Worm (Caenorhabditis elegans): ENCODE measurements around the gene ssp-35.

Gene ssp-35

DNA sequence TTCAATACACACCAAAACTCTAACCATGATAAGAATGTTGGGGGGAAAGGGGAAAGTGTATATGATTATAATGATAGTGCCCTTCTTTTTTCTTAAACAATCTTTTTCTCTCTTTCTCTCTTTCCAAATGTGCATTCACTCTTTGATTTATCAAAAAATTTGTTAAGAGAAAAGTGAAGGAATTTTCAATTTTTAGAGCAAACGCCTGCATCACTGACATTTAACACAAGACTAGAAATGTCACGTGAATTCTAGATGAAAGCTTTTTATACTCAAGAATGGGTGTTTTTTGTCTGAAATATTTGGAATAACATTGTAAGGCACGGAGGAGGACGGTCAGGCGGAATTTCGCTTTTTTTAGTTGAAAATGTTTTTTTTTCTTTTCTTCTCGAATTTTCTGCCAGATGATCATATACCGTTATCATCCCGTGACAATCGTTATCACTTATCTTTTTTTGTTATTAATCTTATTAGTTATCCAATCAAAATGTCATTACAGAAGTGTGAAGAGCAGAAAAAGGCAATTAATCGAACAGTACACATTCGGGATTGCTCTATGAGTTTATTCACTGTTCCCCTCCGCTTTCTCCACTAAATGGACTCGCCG is 38.5 kb upstream of the ssp-35 start, which contains the start of the genes frm-7 and F55C5.17:
Gene frm-7 (plus strand): TSS at position 500 of the 607 bp plus-strand sequence.
Gene F55C5.17 (plus strand): TSS at position 557 of the 607 bp plus-strand sequence.
- TF ChIP-seq drap-1 (GFP tag; optimal IDR thresholded peaks at IDR 0.05) (no peak), sptf-1 (tag; optimal IDR thresholded peaks at IDR 0.05) (no peak), lin-32 (GFP tag; optimal IDR thresholded peaks at IDR 0.05) (no peak), unc-120 (tag; optimal IDR thresholded peaks at IDR 0.05; ENCODE audit: poor library complexity, severe bottlenecking) (no peak), unc-39 (tag; optimal IDR thresholded peaks at IDR 0.05) (no peak), ceh-39 (tag; optimal IDR thresholded peaks at IDR 0.05) (no peak), blmp-1 (tag; optimal IDR thresholded peaks at IDR 0.05) (no peak), ceh-43 (GFP tag; optimal IDR thresholded peaks at IDR 0.05) (no peak), elt-1 (tag; optimal IDR thresholded peaks at IDR 0.05; ENCODE audit: borderline replicate concordance, insufficient read depth) (no peak), nhr-28 (tag; optimal IDR thresholded peaks at IDR 0.05) (no peak), hlh-1 (tag; optimal IDR thresholded peaks at IDR 0.05) (no peak), nhr-76 (tag; optimal IDR thresholded peaks at IDR 0.05) (no peak), mls-2 (tag; optimal IDR thresholded peaks at IDR 0.05) (no peak), ceh-83 (GFP tag; optimal IDR thresholded peaks at IDR 0.05) (no peak), tbx-8 (GFP tag; optimal IDR thresholded peaks at IDR 0.05) (no peak), ces-1 (GFP tag; optimal IDR thresholded peaks at IDR 0.05) (no peak), nhr-237 (tag; optimal IDR thresholded peaks at IDR 0.05) (no peak), unc-62 (GFP tag; optimal IDR thresholded peaks at IDR 0.05) (no peak)

- TF ChIP-seq elt-1 (tag; optimal IDR thresholded peaks at IDR 0.05; ENCODE audit: borderline replicate concordance, insufficient read depth) (no peak), ham-2 (GFP tag; optimal IDR thresholded peaks at IDR 0.05) (no peak), nhr-76 (tag; optimal IDR thresholded peaks at IDR 0.05) (no peak), bed-3 (GFP tag; optimal IDR thresholded peaks at IDR 0.05) (no peak), elt-3 (tag; optimal IDR thresholded peaks at IDR 0.05) (no peak), nhr-237 (tag; optimal IDR thresholded peaks at IDR 0.05) (no peak)
These were observed 37.3 kb upstream of the ssp-35 start for ce11 chrV:12300780-12301460.

DNA sequence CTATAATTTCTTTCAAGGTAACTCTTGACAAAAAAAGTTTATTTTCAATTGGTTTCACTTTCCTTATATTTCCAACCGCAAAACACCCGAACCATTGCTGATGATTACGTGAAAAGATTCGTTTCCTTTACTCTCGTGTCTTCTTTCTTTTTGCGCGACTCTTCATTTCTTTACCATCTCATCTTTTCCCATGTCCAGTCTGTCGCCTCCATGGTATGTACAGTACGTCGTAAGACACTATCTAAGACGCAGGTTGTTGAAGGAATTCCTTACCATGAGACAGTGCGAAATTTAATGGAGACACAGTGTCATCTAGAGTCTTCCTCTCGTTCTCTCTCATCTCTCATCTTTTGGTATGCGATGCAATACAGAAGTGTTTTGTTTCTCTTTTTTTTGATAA is 36.5 kb upstream of the ssp-35 start:
- TF ChIP-seq lin-32 (GFP tag; optimal IDR thresholded peaks at IDR 0.05) = no peak
- TF ChIP-seq M03D4.4 (tag; optimal IDR thresholded peaks at IDR 0.05) = no peak
- TF ChIP-seq nhr-28 (tag; optimal IDR thresholded peaks at IDR 0.05) = no peak
- TF ChIP-seq sptf-1 (tag; optimal IDR thresholded peaks at IDR 0.05) = no peak
- no peak for TF ChIP-seq hlh-1 (tag; optimal IDR thresholded peaks at IDR 0.05)
- no peak for TF ChIP-seq mls-2 (tag; optimal IDR thresholded peaks at IDR 0.05)
- no peak for TF ChIP-seq unc-120 (tag; optimal IDR thresholded peaks at IDR 0.05; ENCODE audit: poor library complexity, severe bottlenecking)
- TF ChIP-seq ceh-43 (GFP tag; optimal IDR thresholded peaks at IDR 0.05) = no peak
- no peak for TF ChIP-seq sem-2 (GFP tag; optimal IDR thresholded peaks at IDR 0.05)
- TF ChIP-seq lsy-2 (tag; optimal IDR thresholded peaks at IDR 0.05) = peak; percentile 16
- no peak for TF ChIP-seq nhr-12 (tag; optimal IDR thresholded peaks at IDR 0.05)
- TF ChIP-seq unc-62 (GFP tag; optimal IDR thresholded peaks at IDR 0.05) = no peak
- TF ChIP-seq zip-8 (tag; optimal IDR thresholded peaks at IDR 0.05) = no peak
- TF ChIP-seq cnd-1 (tag; optimal IDR thresholded peaks at IDR 0.05) = no peak
- no peak for TF ChIP-seq nhr-2 (tag; optimal IDR thresholded peaks at IDR 0.05)
- TF ChIP-seq ceh-83 (GFP tag; optimal IDR thresholded peaks at IDR 0.05) = no peak
- peak; percentile 72 for TF ChIP-seq pha-4 (tag; optimal IDR thresholded peaks at IDR 0.05)
- no peak for TF ChIP-seq mab-5 (tag; optimal IDR thresholded peaks at IDR 0.05)
- no peak for TF ChIP-seq ces-1 (GFP tag; optimal IDR thresholded peaks at IDR 0.05)
- TF ChIP-seq bed-3 (GFP tag; optimal IDR thresholded peaks at IDR 0.05) = no peak
- peak; percentile 50 for TF ChIP-seq elt-3 (tag; optimal IDR thresholded peaks at IDR 0.05)
- TF ChIP-seq ceh-39 (tag; optimal IDR thresholded peaks at IDR 0.05) = peak; percentile 26
- TF ChIP-seq unc-39 (tag; optimal IDR thresholded peaks at IDR 0.05) = no peak
- TF ChIP-seq nhr-237 (tag; optimal IDR thresholded peaks at IDR 0.05) = peak; percentile 25
- no peak for TF ChIP-seq nhr-76 (tag; optimal IDR thresholded peaks at IDR 0.05)
- peak; percentile 16 for TF ChIP-seq elt-1 (tag; optimal IDR thresholded peaks at IDR 0.05; ENCODE audit: borderline replicate concordance, insufficient read depth)
- no peak for TF ChIP-seq tbx-8 (GFP tag; optimal IDR thresholded peaks at IDR 0.05)
- no peak for TF ChIP-seq ztf-11 (tag; optimal IDR thresholded peaks at IDR 0.05)
- TF ChIP-seq lin-13 (tag; optimal IDR thresholded peaks at IDR 0.05) = no peak
- TF ChIP-seq drap-1 (GFP tag; optimal IDR thresholded peaks at IDR 0.05) = no peak
- peak; percentile 9 for TF ChIP-seq blmp-1 (tag; optimal IDR thresholded peaks at IDR 0.05)
- no peak for TF ChIP-seq flh-1 (GFP tag; optimal IDR thresholded peaks at IDR 0.05)
